Worm (Caenorhabditis elegans) whole organism, late embryonic: ENCODE results near the gene T08D10.5.

Source experiments
- C08G9.2 ChIP-seq: sonication (generic microtip); optimal IDR thresholded peaks from 2 replicates; lab custom pipeline; 2016; ENCODE audit warnings: mild to moderate bottlenecking, missing genetic modification characterization, moderate library complexity, missing compliant biosample characterization
- C38D4.7 ChIP-seq: fragments of 200-800 bp; sonication (Bioruptor generic); optimal IDR thresholded peaks from 2 replicates; lab custom pipeline; 2018; ENCODE audit warnings: mild to moderate bottlenecking, missing genetic modification characterization, moderate library complexity, missing compliant biosample characterization
- T23F11.4 ChIP-seq: fragments of 200-800 bp; sonication (Bioruptor generic); optimal IDR thresholded peaks from 2 replicates; lab custom pipeline; 2018; ENCODE audit warnings: mild to moderate bottlenecking, missing genetic modification characterization, missing compliant biosample characterization
- Y22D7AL.16 ChIP-seq: sonication (generic microtip); optimal IDR thresholded peaks from 2 replicates; lab custom pipeline; 2016; ENCODE audit warnings: missing genetic modification characterization, missing compliant biosample characterization
- ahr-1 ChIP-seq: sonication (generic microtip); optimal IDR thresholded peaks from 2 replicates; lab custom pipeline; 2016; ENCODE audit warnings: missing genetic modification characterization, missing compliant biosample characterization
- ceh-14 ChIP-seq: sonication (generic microtip); optimal IDR thresholded peaks from 2 replicates; lab custom pipeline; 2016; ENCODE audit warnings: missing genotype, missing genetic modification characterization, missing compliant biosample characterization
- ceh-18 ChIP-seq: sonication (generic microtip); optimal IDR thresholded peaks from 2 replicates; lab custom pipeline; 2016; ENCODE audit warnings: missing genetic modification characterization, missing compliant biosample characterization
- ceh-22 ChIP-seq: sonication (generic microtip); optimal IDR thresholded peaks from 2 replicates; lab custom pipeline; 2017; ENCODE audit warnings: missing biosample characterization, missing genetic modification characterization
- ceh-24 ChIP-seq: sonication (generic microtip); optimal IDR thresholded peaks from 2 replicates; lab custom pipeline; 2016; ENCODE audit warnings: mild to moderate bottlenecking, missing genetic modification characterization, missing compliant biosample characterization
- ceh-45 ChIP-seq: fragments of 200-800 bp; sonication (Bioruptor generic); IDR thresholded peaks from 2 replicates; pipeline ENCODE4 v1.3.6; 2022; ENCODE audit warnings: missing genetic modification reagents, missing genetic modification characterization, missing compliant biosample characterization
- ceh-48 ChIP-seq: sonication (generic microtip); optimal IDR thresholded peaks from 2 replicates; lab custom pipeline; 2016; ENCODE audit warnings: missing genetic modification characterization, inconsistent platforms, missing compliant biosample characterization
- ceh-6 ChIP-seq: fragments of 200-800 bp; sonication (Bioruptor generic); optimal IDR thresholded peaks from 2 replicates; lab custom pipeline; 2018; ENCODE audit warnings: mild to moderate bottlenecking, missing genetic modification characterization, missing compliant biosample characterization
- ceh-9 ChIP-seq: sonication (generic microtip); optimal IDR thresholded peaks from 2 replicates; lab custom pipeline; 2016; ENCODE audit warnings: mild to moderate bottlenecking, missing genetic modification characterization, inconsistent platforms, missing compliant biosample characterization
- che-1 ChIP-seq: sonication (generic microtip); optimal IDR thresholded peaks from 2 replicates; lab custom pipeline; 2016; ENCODE audit warnings: mild to moderate bottlenecking, missing genetic modification characterization, missing compliant biosample characterization
- dmd-4 ChIP-seq: sonication (generic microtip); optimal IDR thresholded peaks from 2 replicates; lab custom pipeline; 2016; ENCODE audit warnings: borderline replicate concordance, missing genetic modification characterization, missing compliant biosample characterization
- elt-2 ChIP-seq: sonication (generic microtip); optimal IDR thresholded peaks from 2 replicates; lab custom pipeline; 2016; ENCODE audit warnings: missing genetic modification reagents, missing genetic modification characterization, missing compliant biosample characterization
- elt-4 ChIP-seq: sonication (generic microtip); optimal IDR thresholded peaks from 2 replicates; lab custom pipeline; 2016; ENCODE audit warnings: missing genetic modification characterization, missing compliant biosample characterization
- ets-4 ChIP-seq: sonication (generic microtip); optimal IDR thresholded peaks from 2 replicates; lab custom pipeline; 2016; ENCODE audit warnings: missing genetic modification characterization, missing compliant biosample characterization
- eyg-1 ChIP-seq: sonication (generic microtip); optimal IDR thresholded peaks from 2 replicates; lab custom pipeline; 2016; ENCODE audit warnings: missing genotype, missing genetic modification characterization, missing compliant biosample characterization
- fax-1 ChIP-seq: sonication (generic microtip); optimal IDR thresholded peaks from 2 replicates; lab custom pipeline; 2016; ENCODE audit warnings: missing genotype, missing genetic modification characterization, missing compliant biosample characterization
- fkh-6 ChIP-seq: sonication (generic microtip); optimal IDR thresholded peaks from 2 replicates; lab custom pipeline; 2016; ENCODE audit warnings: missing genetic modification characterization, missing compliant biosample characterization
- gmeb-2 ChIP-seq: sonication (generic microtip); optimal IDR thresholded peaks from 2 replicates; lab custom pipeline; 2016; ENCODE audit warnings: missing genetic modification characterization, inconsistent platforms, missing compliant biosample characterization
- hlh-13 ChIP-seq: fragments of 200-800 bp; sonication (Bioruptor generic); optimal IDR thresholded peaks from 2 replicates; lab custom pipeline; 2018; ENCODE audit warnings: mild to moderate bottlenecking, missing genetic modification characterization, missing compliant biosample characterization
- hlh-15 ChIP-seq: sonication (generic microtip); optimal IDR thresholded peaks from 2 replicates; lab custom pipeline; 2016; ENCODE audit warnings: missing genetic modification characterization, missing compliant biosample characterization
- hlh-6 ChIP-seq: sonication (generic microtip); optimal IDR thresholded peaks from 2 replicates; lab custom pipeline; 2016; ENCODE audit warnings: missing genotype, missing genetic modification characterization, missing compliant biosample characterization
- hlh-8 ChIP-seq: sonication (generic microtip); optimal IDR thresholded peaks from 2 replicates; lab custom pipeline; 2016; ENCODE audit warnings: missing genotype, missing genetic modification characterization, missing compliant biosample characterization
- lin-11 ChIP-seq: fragments of 200-800 bp; sonication (Bioruptor generic); optimal IDR thresholded peaks from 2 replicates; lab custom pipeline; 2018; ENCODE audit warnings: mild to moderate bottlenecking, missing genetic modification characterization, missing compliant biosample characterization
- mec-3 ChIP-seq: sonication (generic microtip); optimal IDR thresholded peaks from 2 replicates; lab custom pipeline; 2016; ENCODE audit warnings: borderline replicate concordance, missing genetic modification characterization, missing compliant biosample characterization
- nfya-1 ChIP-seq: sonication (generic microtip); optimal IDR thresholded peaks from 2 replicates; lab custom pipeline; 2017; ENCODE audit warnings: missing genetic modification characterization, mild to moderate bottlenecking, missing compliant biosample characterization, antibody characterized with exemption, moderate library complexity
- nhr-232 ChIP-seq: sonication (generic microtip); optimal IDR thresholded peaks from 2 replicates; lab custom pipeline; 2016; ENCODE audit warnings: missing genetic modification characterization, missing compliant biosample characterization
- npax-4 ChIP-seq: sonication (generic microtip); optimal IDR thresholded peaks from 2 replicates; lab custom pipeline; 2016; ENCODE audit warnings: missing genetic modification characterization, missing compliant biosample characterization
- pag-3 ChIP-seq: sonication (generic microtip); optimal IDR thresholded peaks from 2 replicates; lab custom pipeline; 2016; ENCODE audit warnings: missing compliant biosample characterization, missing genetic modification characterization, borderline replicate concordance
- pax-1 ChIP-seq: fragments of 150-350 bp; optimal IDR thresholded peaks from 2 replicates; lab custom pipeline; 2014; ENCODE audit warnings: missing biosample characterization, missing genetic modification characterization
- pha-2 ChIP-seq: sonication (generic microtip); optimal IDR thresholded peaks from 2 replicates; lab custom pipeline; 2017; ENCODE audit warnings: mild to moderate bottlenecking, missing genetic modification characterization, missing compliant biosample characterization
- pha-4 ChIP-seq: fragments of 150-350 bp; optimal IDR thresholded peaks from 2 replicates; lab custom pipeline; 2018; ENCODE audit warnings: missing biosample characterization, missing genetic modification reagents, missing genetic modification characterization
- pqm-1 ChIP-seq: sonication (generic microtip); optimal IDR thresholded peaks from 2 replicates; lab custom pipeline; 2016; ENCODE audit warnings: missing genetic modification characterization, missing compliant biosample characterization
- pros-1 ChIP-seq: fragments of 150-350 bp; optimal IDR thresholded peaks from 2 replicates; lab custom pipeline; 2014; ENCODE audit warnings: missing biosample characterization, missing genetic modification reagents, missing genetic modification characterization
- ref-2 ChIP-seq: sonication (generic microtip); optimal IDR thresholded peaks from 2 replicates; lab custom pipeline; 2016; ENCODE audit warnings: missing genetic modification characterization, missing compliant biosample characterization
- sdc-2 ChIP-seq: sonication (generic microtip); optimal IDR thresholded peaks from 2 replicates; lab custom pipeline; 2016; ENCODE audit warnings: missing genotype, missing genetic modification characterization, missing compliant biosample characterization
- syd-9 ChIP-seq: sonication (generic microtip); optimal IDR thresholded peaks from 2 replicates; lab custom pipeline; 2016; ENCODE audit warnings: mild to moderate bottlenecking, missing genetic modification characterization, moderate library complexity, missing compliant biosample characterization
- tbx-2 ChIP-seq: sonication (generic microtip); optimal IDR thresholded peaks from 2 replicates; lab custom pipeline; 2016; ENCODE audit warnings: missing genetic modification characterization, missing compliant biosample characterization
- tbx-7 ChIP-seq: sonication (generic microtip); optimal IDR thresholded peaks from 2 replicates; lab custom pipeline; 2016; ENCODE audit warnings: missing genotype, missing genetic modification characterization, missing compliant biosample characterization
- ttx-3 ChIP-seq: sonication (generic microtip); optimal IDR thresholded peaks from 2 replicates; lab custom pipeline; 2016; ENCODE audit warnings: missing genetic modification reagents, missing genetic modification characterization, missing compliant biosample characterization
- unc-55 ChIP-seq: sonication (generic microtip); optimal IDR thresholded peaks from 2 replicates; lab custom pipeline; 2017; ENCODE audit warnings: missing biosample characterization, missing genetic modification reagents, missing genetic modification characterization
- zip-5 ChIP-seq: sonication (generic microtip); optimal IDR thresholded peaks from 2 replicates; lab custom pipeline; 2016; ENCODE audit warnings: missing genetic modification characterization, missing compliant biosample characterization
- ztf-16 ChIP-seq: sonication (generic microtip); optimal IDR thresholded peaks from 2 replicates; lab custom pipeline; 2017; ENCODE audit warnings: missing genetic modification characterization, missing compliant biosample characterization

T08D10.5 gene

DNA sequence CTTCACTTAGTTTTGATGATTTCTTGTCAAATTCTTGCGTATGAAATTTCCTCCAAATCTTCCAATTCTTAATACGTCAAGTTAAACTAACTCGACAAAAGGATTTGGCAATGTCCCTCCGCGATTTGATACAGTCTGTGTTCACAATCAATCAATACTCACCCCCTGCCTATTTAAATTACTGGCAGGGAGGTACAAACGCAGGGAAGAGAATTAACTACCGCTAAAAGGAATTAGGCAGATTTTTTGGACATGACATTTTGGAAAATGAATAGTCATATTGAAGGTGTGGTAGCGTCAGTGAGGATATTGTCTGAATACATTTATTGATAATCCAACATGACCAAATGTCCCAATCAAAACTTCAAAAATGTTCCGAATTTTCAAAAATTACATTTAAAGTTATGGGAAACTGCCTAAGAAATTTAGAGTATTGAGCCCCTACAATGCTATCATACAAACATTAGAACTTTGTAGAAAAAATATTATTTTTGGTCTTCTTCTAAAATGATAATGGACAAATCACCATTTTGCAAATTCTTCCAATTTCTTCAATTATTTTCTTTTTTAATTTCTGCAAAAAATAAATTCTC lies 19.9 kb upstream of the T08D10.5 start (continued):
- peak; percentile 97 for TF ChIP-seq pros-1 (tag; lab: Kevin White, UChicago)
- TF ChIP-seq pag-3 (tag; lab: Kevin White, UChicago): no peak
- TF ChIP-seq tbx-2 (tag; lab: Kevin White, UChicago): peak; percentile 89
- peak; percentile 50 for TF ChIP-seq tbx-7 (tag; lab: Kevin White, UChicago)
- no peak for TF ChIP-seq unc-55 (GFP tag; lab: Kevin White, UChicago)
- TF ChIP-seq ttx-3 (tag; lab: Kevin White, UChicago): peak; percentile 53
- TF ChIP-seq lin-11 (tag; lab: Kevin White, UChicago): no peak
- no peak for TF ChIP-seq fax-1 (tag; lab: Kevin White, UChicago)
- peak; percentile 18 for TF ChIP-seq ets-4 (tag; lab: Kevin White, UChicago)
- TF ChIP-seq eyg-1 (tag; lab: Kevin White, UChicago): no peak
- TF ChIP-seq T23F11.4 (GFP tag; lab: Kevin White, UChicago): peak; percentile 1
- peak; percentile 44 for TF ChIP-seq hlh-15 (tag; lab: Kevin White, UChicago)
- TF ChIP-seq ztf-16 (tag; lab: Kevin White, UChicago): peak; percentile 68
- no peak for TF ChIP-seq mec-3 (tag; lab: Kevin White, UChicago)
- no peak for TF ChIP-seq hlh-13 (GFP tag; lab: Kevin White, UChicago)
- peak; percentile 79 for TF ChIP-seq ceh-48 (tag; lab: Kevin White, UChicago)
- no peak for TF ChIP-seq nfya-1 (tag; lab: Kevin White, UChicago)
- TF ChIP-seq ahr-1 (tag; lab: Kevin White, UChicago): no peak
- TF ChIP-seq C38D4.7 (GFP tag; lab: Kevin White, UChicago): no peak
- TF ChIP-seq pax-1 (tag; lab: Kevin White, UChicago): peak; percentile 92
- TF ChIP-seq sdc-2 (tag; lab: Kevin White, UChicago): peak; percentile 99
- no peak for TF ChIP-seq pha-2 (tag; lab: Kevin White, UChicago)
- TF ChIP-seq elt-4: no peak
- peak; percentile 31 for TF ChIP-seq dmd-4 (tag; lab: Kevin White, UChicago)
- TF ChIP-seq che-1 (tag; lab: Kevin White, UChicago): peak; percentile 41
- no peak for TF ChIP-seq nhr-232 (tag; lab: Kevin White, UChicago)
- peak; percentile 81 for TF ChIP-seq ref-2 (tag; lab: Kevin White, UChicago)
- TF ChIP-seq gmeb-2 (tag; lab: Kevin White, UChicago): peak; percentile 66
- peak; percentile 96 for TF ChIP-seq ceh-18 (tag; lab: Kevin White, UChicago)
- TF ChIP-seq pha-4 (tag; lab: Kevin White, UChicago): no peak
- TF ChIP-seq ceh-22 (tag; lab: Kevin White, UChicago): peak; percentile 13
- no peak for TF ChIP-seq npax-4 (tag; lab: Kevin White, UChicago)
- TF ChIP-seq elt-2 (tag; lab: Kevin White, UChicago): peak; percentile 79
- TF ChIP-seq Y22D7AL.16 (tag; lab: Kevin White, UChicago): no peak
- peak; percentile 65 for TF ChIP-seq C08G9.2 (tag; lab: Kevin White, UChicago)
- no peak for TF ChIP-seq ceh-24
- peak; percentile 52 for TF ChIP-seq ceh-14 (tag; lab: Kevin White, UChicago)
- peak; percentile 9 for TF ChIP-seq zip-5
- TF ChIP-seq hlh-8 (tag; lab: Kevin White, UChicago): peak; percentile 45
- TF ChIP-seq fkh-6: peak; percentile 57
- TF ChIP-seq, all 69 proteins: peak for 47

DNA sequence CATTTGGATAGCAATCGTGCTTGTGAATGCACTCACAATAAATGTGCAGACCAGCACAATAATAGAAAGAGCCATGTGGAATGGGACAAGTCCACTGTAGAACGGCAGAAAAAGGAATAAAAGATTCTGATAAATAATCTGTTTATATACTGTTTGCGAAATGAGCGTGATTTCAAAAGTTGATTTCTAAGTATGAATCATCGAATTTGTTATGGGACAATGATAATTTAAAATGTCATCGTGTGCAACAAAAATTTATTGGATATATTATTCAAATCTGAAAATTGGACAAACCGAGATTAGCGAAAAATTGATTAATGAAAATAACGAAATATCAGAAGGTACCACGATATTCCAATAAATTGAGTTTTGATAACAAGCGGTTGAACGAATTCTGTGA lies 18.5 kb upstream of the T08D10.5 start, which contains the start of gene F55G7.5:
Gene F55G7.5, minus strand, starts transcription at position 101 of the 400 bp plus-strand sequence.
- TF ChIP-seq ceh-24 (no peak), pqm-1 (tag; lab: Kevin White, UChicago) (no peak), hlh-6 (tag; lab: Kevin White, UChicago) (no peak), fkh-6 (no peak), tbx-7 (tag; lab: Kevin White, UChicago) (no peak), syd-9 (tag; lab: Kevin White, UChicago) (no peak), ceh-6 (GFP tag; lab: Kevin White, UChicago) (no peak), ceh-45 (GFP tag; lab: Robert Waterston, UW) (no peak), ets-4 (tag; lab: Kevin White, UChicago) (no peak), C38D4.7 (GFP tag; lab: Kevin White, UChicago) (no peak), elt-2 (tag; lab: Kevin White, UChicago) (no peak), ceh-9 (tag; lab: Kevin White, UChicago) (no peak), ceh-14 (tag; lab: Kevin White, UChicago) (no peak), ttx-3 (tag; lab: Kevin White, UChicago) (no peak)
